Fruit fly (Drosophila melanogaster): Measurements from ENCODE around the gene CG15602.
A peak's percentile ranks its signal among the peaks of the same experiment; 100 is the strongest.

The CG15602 gene

DNA sequence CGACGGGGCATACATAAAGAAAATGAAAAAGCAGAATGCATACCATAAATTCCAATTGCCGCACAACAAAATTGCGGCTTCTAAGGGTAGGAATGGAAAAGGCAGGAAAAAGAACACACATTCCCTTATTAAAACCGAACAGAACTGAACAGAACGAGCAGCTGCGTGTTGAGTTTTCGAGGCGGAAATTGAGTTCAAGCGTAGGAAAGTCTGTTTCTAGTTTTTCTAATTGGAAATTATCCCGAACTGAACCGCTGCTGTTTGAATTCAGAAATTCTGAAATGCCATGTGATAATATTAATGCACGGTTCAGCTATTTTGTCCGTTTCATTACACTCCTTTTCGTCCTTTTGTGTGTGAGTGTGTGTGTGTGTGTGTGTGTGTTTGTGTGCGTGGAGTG lies 17.7 kb downstream of the CG15602 start:
- TF ChIP-seq CG17801 (GFP tag; optimal IDR thresholded peaks at IDR 0.05; ENCODE audit: partially characterized antibody), result no peak

DNA sequence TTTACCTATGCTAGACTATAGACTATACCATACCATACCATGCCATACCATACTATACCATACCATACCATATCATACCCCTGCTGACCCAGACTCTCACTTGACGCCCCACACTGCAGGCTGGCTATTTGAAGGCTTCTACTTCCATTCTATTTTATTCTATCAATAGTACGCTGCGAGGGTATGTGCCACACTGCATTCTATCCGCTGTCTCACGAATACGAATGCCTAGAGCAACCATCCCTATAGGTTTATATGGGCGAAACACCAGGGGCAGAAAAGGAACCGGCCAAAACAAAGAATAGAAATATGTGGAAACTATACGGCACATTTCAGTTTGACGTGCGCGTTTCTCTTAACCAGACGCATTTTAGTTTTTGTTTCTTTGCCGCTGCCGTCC lies 18.6 kb downstream of the CG15602 start:
- TF ChIP-seq CG17801 (GFP tag; optimal IDR thresholded peaks at IDR 0.05; ENCODE audit: partially characterized antibody), result no peak

- no peak for TF ChIP-seq CG17801 (GFP tag; optimal IDR thresholded peaks at IDR 0.05; ENCODE audit: partially characterized antibody)
Observed at dm6 chrX:15818608-15819184, 19.5 kb downstream of the CG15602 start.

- no peak for TF ChIP-seq CG17801 (GFP tag; optimal IDR thresholded peaks at IDR 0.05; ENCODE audit: partially characterized antibody)
Observed at dm6 chrX:15822363-15822762, 23.1 kb downstream of the CG15602 start.

- no peak for TF ChIP-seq CG17801 (GFP tag; optimal IDR thresholded peaks at IDR 0.05; ENCODE audit: partially characterized antibody)
Observed at dm6 chrX:15833957-15834356, 34.7 kb downstream of the CG15602 start.

DNA sequence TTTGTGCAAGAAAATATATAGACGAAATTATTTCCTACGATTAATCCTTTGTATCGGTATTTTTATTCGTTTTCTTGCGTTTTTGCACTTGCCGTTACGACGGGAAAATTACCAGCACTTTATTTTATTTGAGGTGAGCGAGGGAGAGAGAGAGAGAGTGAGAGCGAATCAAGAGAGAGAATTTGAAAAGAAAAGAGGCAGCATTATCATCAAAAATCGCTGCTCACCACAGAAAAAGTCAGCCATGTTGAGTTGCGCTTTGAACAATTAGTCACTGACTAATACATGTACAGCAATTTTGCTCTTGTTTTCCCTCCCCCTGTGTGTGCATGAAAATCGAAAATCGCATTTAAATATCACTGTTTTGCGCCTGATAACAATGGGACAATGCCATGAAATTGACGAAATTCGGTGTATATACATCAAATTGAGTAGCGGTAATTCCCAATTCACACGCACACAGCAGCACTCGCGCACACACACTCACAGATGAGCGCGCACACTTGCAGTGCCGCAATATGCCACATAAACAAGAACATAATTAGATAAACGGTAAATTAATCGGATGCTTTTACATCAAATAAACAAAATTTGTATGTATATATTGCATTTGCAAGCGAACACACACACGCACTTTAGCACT lies 35.5 kb downstream of the CG15602 start:
- no peak for TF ChIP-seq CG17801 (GFP tag; optimal IDR thresholded peaks at IDR 0.05; ENCODE audit: partially characterized antibody)

- no peak for TF ChIP-seq CG17801 (GFP tag; optimal IDR thresholded peaks at IDR 0.05; ENCODE audit: partially characterized antibody)
Observed at dm6 chrX:15835393-15835792, 36.2 kb downstream of the CG15602 start, which contains the start of gene Chc. Chc (minus strand) TSS chrX:15835490.

dm6 chrX:15837530-15837929 lies 38.3 kb downstream of the CG15602 start, which contains the start of gene CG8565:
CG8565 (plus strand) TSS chrX:15837830.
- TF ChIP-seq CG17801 (GFP tag; optimal IDR thresholded peaks at IDR 0.05; ENCODE audit: partially characterized antibody), result no peak

DNA sequence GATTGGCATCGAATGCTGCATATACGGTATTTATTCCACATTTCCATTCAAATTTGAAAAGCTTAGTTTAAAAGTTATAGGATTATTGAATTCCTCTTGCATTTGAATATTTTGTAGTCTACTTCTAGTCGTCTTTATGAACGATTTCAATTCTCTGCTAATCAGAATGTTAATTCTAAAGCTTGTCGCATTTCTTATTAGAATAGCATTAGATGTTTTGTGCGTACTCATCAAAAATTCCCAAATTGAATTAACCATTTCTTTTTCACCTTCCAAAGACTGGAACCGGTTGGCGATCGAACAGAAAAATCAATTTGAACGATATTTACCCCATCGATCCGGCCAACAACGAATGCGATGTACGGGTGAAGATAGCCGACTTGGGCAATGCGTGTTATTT lies 40.8 kb downstream of the CG15602 start:
- no peak for TF ChIP-seq CG17801 (GFP tag; optimal IDR thresholded peaks at IDR 0.05; ENCODE audit: partially characterized antibody)

dm6 chrX:15841346-15841745 lies 42.1 kb downstream of the CG15602 start:
- no peak for TF ChIP-seq CG17801 (GFP tag; optimal IDR thresholded peaks at IDR 0.05; ENCODE audit: partially characterized antibody)

DNA sequence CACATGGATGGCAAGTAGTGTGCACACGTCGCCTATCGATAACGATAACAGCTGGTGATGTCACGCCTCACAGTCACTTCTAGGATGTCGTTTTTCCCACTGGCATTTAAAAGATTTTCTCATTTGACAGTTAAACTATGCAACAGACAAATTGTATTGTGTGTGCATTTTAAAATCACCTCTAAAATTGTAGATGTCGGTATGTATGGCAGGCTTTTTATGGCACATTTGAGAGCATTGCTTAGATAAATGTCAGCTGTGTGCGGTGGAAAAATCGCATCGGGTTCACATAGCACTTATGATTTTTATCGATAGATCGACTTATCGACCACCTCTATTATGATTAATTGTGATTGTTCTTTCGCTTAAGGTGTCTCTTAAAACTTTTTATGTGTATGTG lies 44.9 kb downstream of the CG15602 start, which contains the start of the genes ArgRS and CG8578:
ArgRS (minus strand) TSS at position 7 of the 400 bp plus-strand sequence.
CG8578 (plus strand) TSS at position 338 of the 400 bp plus-strand sequence.
- peak; percentile 20 for TF ChIP-seq CG17801 (GFP tag; optimal IDR thresholded peaks at IDR 0.05; ENCODE audit: partially characterized antibody)

DNA sequence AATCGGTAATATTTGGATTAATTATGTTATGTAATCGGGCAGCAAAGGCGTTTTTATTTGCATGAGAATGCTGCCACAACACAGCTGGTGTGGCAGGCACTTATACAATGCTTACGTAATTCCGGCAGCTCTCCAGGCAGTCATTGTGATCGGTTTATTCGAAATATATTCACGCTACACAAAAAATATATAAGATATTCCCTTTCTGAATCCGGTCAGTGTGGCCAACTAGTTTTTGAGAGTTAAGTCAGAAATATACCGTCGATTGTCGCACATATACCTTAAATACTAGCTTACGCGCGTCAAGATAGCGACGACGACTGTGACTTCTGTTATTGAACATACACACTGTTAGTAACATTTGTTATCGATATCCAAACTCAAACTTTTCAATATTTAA lies 49.8 kb downstream of the CG15602 start, which contains the start of gene sun:
sun (minus strand) TSS at position 238 of the 400 bp plus-strand sequence.
- peak; percentile 19 for TF ChIP-seq CG17801 (GFP tag; optimal IDR thresholded peaks at IDR 0.05; ENCODE audit: partially characterized antibody)
